Fruit fly (Drosophila melanogaster): ENCODE data around the gene bowl.

bowl gene

DNA sequence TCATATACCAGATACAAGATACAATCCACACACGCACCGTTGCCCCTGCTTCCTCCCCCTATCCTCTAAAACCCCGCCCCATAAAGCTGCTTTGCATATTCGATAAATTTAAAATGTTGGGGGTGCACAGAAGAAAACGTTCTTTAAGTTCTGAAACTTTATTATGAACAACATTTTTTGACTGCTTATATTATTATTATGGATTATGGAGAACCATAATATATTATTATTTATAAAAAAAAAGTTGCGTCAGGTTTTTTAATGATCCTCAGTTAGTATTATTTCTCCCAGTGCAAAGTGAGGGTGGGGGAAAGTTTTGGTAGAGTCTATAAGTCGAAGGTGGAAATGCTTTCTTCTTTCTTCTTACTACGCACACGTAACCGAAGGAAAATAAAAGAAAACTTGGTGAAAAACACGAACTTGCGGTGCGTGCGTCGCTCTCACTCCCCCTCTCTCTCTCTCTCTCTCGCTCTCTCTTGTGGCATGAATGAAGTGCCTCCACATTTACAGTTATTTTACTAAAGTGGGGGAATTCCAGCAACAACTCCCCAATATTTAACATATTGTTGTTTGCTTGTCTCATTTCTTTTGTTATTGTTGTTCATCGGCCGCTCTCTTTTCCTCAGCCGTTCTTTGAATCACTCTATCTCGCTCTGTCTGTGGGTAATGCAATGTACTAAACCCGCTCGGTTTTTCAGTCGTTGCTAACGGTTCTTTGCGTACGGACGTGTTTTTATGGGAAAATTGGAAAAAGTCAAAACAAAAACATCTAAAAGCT, 18.0 kb downstream of the bowl start (continued):
- TF ChIP-seq nau (GFP tag; optimal IDR thresholded peaks at IDR 0.05) (no peak), tx (GFP tag; optimal IDR thresholded peaks at IDR 0.05) (no peak), CG18619 (GFP tag; optimal IDR thresholded peaks at IDR 0.05) (peak; percentile 21), trem (tag; optimal IDR thresholded peaks at IDR 0.05) (peak; percentile 88), HHEX (GFP tag; optimal IDR thresholded peaks at IDR 0.05) (peak; percentile 55), CG6689 (GFP tag; IDR thresholded peaks at IDR 0.05) (peak; percentile 90), prd (optimal IDR thresholded peaks at IDR 0.05) (no peak), prd (GFP tag; IDR thresholded peaks at IDR 0.05) (peak; percentile 88), CG8944 (GFP tag; optimal IDR thresholded peaks at IDR 0.05) (no peak), CG17361 (GFP tag; IDR thresholded peaks at IDR 0.05) (peak; percentile 91), Lim3 (GFP tag; IDR thresholded peaks at IDR 0.05) (0 out of 2 replicates have a peak, but pooled peaks have one; percentile 49), CG12236 (GFP tag; optimal IDR thresholded peaks at IDR 0.05) (no peak), HmgD (GFP tag; optimal IDR thresholded peaks at IDR 0.05) (no peak), Doc3 (GFP tag; IDR thresholded peaks at IDR 0.05; ENCODE audit: partially characterized antibody) (no peak), ap (GFP tag; IDR thresholded peaks at IDR 0.05) (peak; percentile 73), Ptx1 (GFP tag; IDR thresholded peaks at IDR 0.05) (peak; percentile 81), lab (GFP tag; optimal IDR thresholded peaks at IDR 0.05) (peak; percentile 66), ttk (GFP tag; IDR thresholded peaks at IDR 0.05) (peak; percentile 83), Atf3 (GFP tag; optimal IDR thresholded peaks at IDR 0.05) (no peak), Ets97D (GFP tag; optimal IDR thresholded peaks at IDR 0.05) (no peak), Aef1 (GFP tag; IDR thresholded peaks at IDR 0.05) (peak; percentile 56), jumu (GFP tag; optimal IDR thresholded peaks at IDR 0.05) (no peak), chinmo (GFP tag; IDR thresholded peaks at IDR 0.05; ENCODE audit: partially characterized antibody) (0 out of 4 replicates have a peak, but pooled peaks have one; percentile 44), CG11504 (tag; optimal IDR thresholded peaks at IDR 0.05) (peak; percentile 89), unc-4 (GFP tag; IDR thresholded peaks at IDR 0.05; ENCODE audit: partially characterized antibody) (no peak), HLH54F (GFP tag; optimal IDR thresholded peaks at IDR 0.05) (no peak), bab2 (GFP tag; optimal IDR thresholded peaks at IDR 0.05) (no peak), CG10565 (GFP tag; optimal IDR thresholded peaks at IDR 0.05) (no peak), CG6654 (GFP tag; optimal IDR thresholded peaks at IDR 0.05) (peak; percentile 42), CG6791 (GFP tag; IDR thresholded peaks at IDR 0.05; ENCODE audit: partially characterized antibody) (no peak), Myb (GFP tag; optimal IDR thresholded peaks at IDR 0.05) (no peak), CG4360 (GFP tag; IDR thresholded peaks at IDR 0.05) (peak; percentile 62), CG13123 (GFP tag; optimal IDR thresholded peaks at IDR 0.05) (peak; percentile 43), CG43689 (GFP tag; IDR thresholded peaks at IDR 0.05) (peak; percentile 34; the same call in 1 of the 2 replicates), ind (GFP tag; optimal IDR thresholded peaks at IDR 0.05) (peak; percentile 70), CG6765 (GFP tag; optimal IDR thresholded peaks at IDR 0.05) (no peak), CG10959 (GFP tag; IDR thresholded peaks at IDR 0.05) (peak; percentile 42; the same call in 1 of the 2 replicates), gsb-n (tag; optimal IDR thresholded peaks at IDR 0.05) (peak; percentile 89), Sin3A (optimal IDR thresholded peaks at IDR 0.05) (no peak), E2f1 (GFP tag; IDR thresholded peaks at IDR 0.05) (peak; percentile 80), ranshi (GFP tag; IDR thresholded peaks at IDR 0.05) (peak; percentile 88), ac (GFP tag; optimal IDR thresholded peaks at IDR 0.05) (no peak), CG7556 (GFP tag; optimal IDR thresholded peaks at IDR 0.05) (peak; percentile 86), bigmax (GFP tag; optimal IDR thresholded peaks at IDR 0.05) (no peak), yki (optimal IDR thresholded peaks at IDR 0.05) (no peak), BEAF-32 (GFP tag; optimal IDR thresholded peaks at IDR 0.05) (no peak), CG1024 (GFP tag; IDR thresholded peaks at IDR 0.05) (peak; percentile 72), Tbp (GFP tag; optimal IDR thresholded peaks at IDR 0.05) (no peak), CG13775 (GFP tag; optimal IDR thresholded peaks at IDR 0.05) (peak; percentile 68), Dll (GFP tag; IDR thresholded peaks at IDR 0.05; ENCODE audit: partially characterized antibody) (no peak), tna (GFP tag; IDR thresholded peaks at IDR 0.05; ENCODE audit: partially characterized antibody) (no peak)

Measured in whole organism, embryonic.